Comparison of ENCODE assay signal across 4 worm cellular contexts in genomic region chrX:1120326-1120725, ce11.
A peak's percentile ranks its signal among the peaks of the same experiment; 100 is the strongest.
TF ChIP-seq lines count a peak whose summit lies in the region.

No protein-coding gene starts in this region.

TF ChIP-seq in whole organism, L2 larva, 48 proteins besides CTCF, POLR2A, EP300 and RAD21:
- TF ChIP-seq lsy-2 (tag; optimal IDR thresholded peaks at IDR 0.05; lab: Kevin White, UChicago) (peak in 1 of 2 experiments; percentile 49), sem-4 (tag; optimal IDR thresholded peaks at IDR 0.05; lab: Kevin White, UChicago) (peak; percentile 66), sma-9 (GFP tag; optimal IDR thresholded peaks at IDR 0.05; lab: Kevin White, UChicago) (peak; percentile 15), sma-9 (tag; optimal IDR thresholded peaks at IDR 0.05; lab: Kevin White, UChicago) (no peak), F13H6.1 (tag; optimal IDR thresholded peaks at IDR 0.05; lab: Kevin White, UChicago) (peak; percentile 78), unc-55 (GFP tag; optimal IDR thresholded peaks at IDR 0.05; lab: Kevin White, UChicago) (peak; percentile 24), lin-13 (GFP tag; optimal IDR thresholded peaks at IDR 0.05; lab: Kevin White, UChicago) (peak; percentile 8), C34F6.9 (tag; optimal IDR thresholded peaks at IDR 0.05; lab: Kevin White, UChicago) (no peak), elt-1 (tag; optimal IDR thresholded peaks at IDR 0.05; lab: Kevin White, UChicago) (no peak), mab-5 (tag; optimal IDR thresholded peaks at IDR 0.05; lab: Kevin White, UChicago) (peak; percentile 62), zag-1 (tag; optimal IDR thresholded peaks at IDR 0.05; lab: Kevin White, UChicago) (peak; percentile 49), nhr-129 (tag; optimal IDR thresholded peaks at IDR 0.05; lab: Kevin White, UChicago) (peak; percentile 42), crh-2 (tag; optimal IDR thresholded peaks at IDR 0.05; lab: Kevin White, UChicago) (no peak), gmeb-1 (tag; optimal IDR thresholded peaks at IDR 0.05; lab: Kevin White, UChicago) (no peak), nhr-237 (tag; optimal IDR thresholded peaks at IDR 0.05; lab: Kevin White, UChicago) (no peak)

TF ChIP-seq in whole organism, L4 larva, 104 proteins besides CTCF, POLR2A, EP300 and RAD21 (continues in another document):
- peak; percentile 16 for TF ChIP-seq ces-1 (GFP tag; optimal IDR thresholded peaks at IDR 0.05; lab: Kevin White, UChicago)
- no peak for TF ChIP-seq unc-39 (tag; optimal IDR thresholded peaks at IDR 0.05; lab: Kevin White, UChicago)
- peak; percentile 37; the same call in 1 of the 2 replicates for TF ChIP-seq set-16 (GFP tag; IDR thresholded peaks at IDR 0.05; lab: Robert Waterston, UW)
- TF ChIP-seq aha-1 (tag; lab: Kevin White, UChicago) = peak; percentile 20
- TF ChIP-seq daf-16 (GFP tag; optimal IDR thresholded peaks at IDR 0.05; lab: Kevin White, UChicago) = no peak
- TF ChIP-seq daf-16 (tag; optimal IDR thresholded peaks at IDR 0.05; lab: Kevin White, UChicago) = no peak
- TF ChIP-seq unc-130 (GFP tag; optimal IDR thresholded peaks at IDR 0.05; lab: Kevin White, UChicago) = no peak
- no peak for TF ChIP-seq T20F7.1 (GFP tag; optimal IDR thresholded peaks at IDR 0.05; lab: Kevin White, UChicago)
- TF ChIP-seq lir-3 (tag; optimal IDR thresholded peaks at IDR 0.05; lab: Kevin White, UChicago) = no peak
- no peak for TF ChIP-seq nhr-6 (tag; optimal IDR thresholded peaks at IDR 0.05; lab: Kevin White, UChicago)
- TF ChIP-seq ztf-7 (tag; optimal IDR thresholded peaks at IDR 0.05; lab: Kevin White, UChicago) = no peak
- TF ChIP-seq aly-2 (tag; optimal IDR thresholded peaks at IDR 0.05; lab: Kevin White, UChicago) = no peak
- no peak for TF ChIP-seq F44E2.7 (GFP tag; IDR thresholded peaks at IDR 0.05; lab: Robert Waterston, UW)
- TF ChIP-seq ZK337.2 (GFP tag; IDR thresholded peaks at IDR 0.05; lab: Robert Waterston, UW) = no peak
- no peak for TF ChIP-seq R02D3.7 (tag; optimal IDR thresholded peaks at IDR 0.05; lab: Kevin White, UChicago)
- no peak for TF ChIP-seq zag-1 (tag; optimal IDR thresholded peaks at IDR 0.05; lab: Kevin White, UChicago)
- TF ChIP-seq egl-43 (GFP tag; IDR thresholded peaks at IDR 0.05; lab: Robert Waterston, UW) = no peak
- peak in 1 of 2 experiments; percentile 61 for TF ChIP-seq unc-62 (GFP tag; optimal IDR thresholded peaks at IDR 0.05 in 1 of 2; lab: Kevin White, UChicago)
- no peak for TF ChIP-seq unc-62 (tag; optimal IDR thresholded peaks at IDR 0.05; lab: Kevin White, UChicago)
- no peak for TF ChIP-seq nhr-42 (GFP tag; IDR thresholded peaks at IDR 0.05; lab: Robert Waterston, UW)
- TF ChIP-seq mep-1 (tag; optimal IDR thresholded peaks at IDR 0.05; lab: Kevin White, UChicago) = peak; percentile 4
- no peak for TF ChIP-seq duxl-1 (tag; optimal IDR thresholded peaks at IDR 0.05; lab: Kevin White, UChicago; ENCODE audit: poor library complexity)
- TF ChIP-seq php-3 (GFP tag; IDR thresholded peaks at IDR 0.05; lab: Robert Waterston, UW) = no peak
- TF ChIP-seq zfp-3 (GFP tag; conservative IDR thresholded peaks at IDR 0.05; lab: Robert Waterston, UW) = no peak
- TF ChIP-seq mes-2 (tag; optimal IDR thresholded peaks at IDR 0.05; lab: Kevin White, UChicago; ENCODE audit: poor library complexity, severe bottlenecking) = peak; percentile 12
- TF ChIP-seq D1046.2 (GFP tag; IDR thresholded peaks at IDR 0.05; lab: Robert Waterston, UW) = no peak
- TF ChIP-seq nhr-10 (tag; optimal IDR thresholded peaks at IDR 0.05; lab: Kevin White, UChicago) = no peak

TF ChIP-seq in whole organism, late embryonic, 69 proteins besides CTCF, POLR2A, EP300 and RAD21 (continues in another document):
- TF ChIP-seq gmeb-2 (tag; optimal IDR thresholded peaks at IDR 0.05; lab: Kevin White, UChicago) (no peak), zip-5 (tag; optimal IDR thresholded peaks at IDR 0.05; lab: Kevin White, UChicago) (no peak), pat-9 (tag; optimal IDR thresholded peaks at IDR 0.05; lab: Kevin White, UChicago) (no peak), ceh-6 (GFP tag; optimal IDR thresholded peaks at IDR 0.05; lab: Kevin White, UChicago) (no peak), unc-55 (GFP tag; optimal IDR thresholded peaks at IDR 0.05; lab: Kevin White, UChicago) (peak; percentile 98), ceh-30 (tag; optimal IDR thresholded peaks at IDR 0.05; lab: Kevin White, UChicago) (no peak), pha-4 (tag; optimal IDR thresholded peaks at IDR 0.05; lab: Kevin White, UChicago) (no peak), hlh-13 (GFP tag; optimal IDR thresholded peaks at IDR 0.05; lab: Kevin White, UChicago) (no peak), nhr-11 (tag; optimal IDR thresholded peaks at IDR 0.05; lab: Kevin White, UChicago) (no peak), madf-2 (tag; optimal IDR thresholded peaks at IDR 0.05; lab: Kevin White, UChicago) (no peak), mec-3 (tag; optimal IDR thresholded peaks at IDR 0.05; lab: Kevin White, UChicago; ENCODE audit: borderline replicate concordance) (peak; percentile 25), ceh-24 (tag; optimal IDR thresholded peaks at IDR 0.05; lab: Kevin White, UChicago) (no peak), K02D7.2 (tag; optimal IDR thresholded peaks at IDR 0.05; lab: Kevin White, UChicago) (no peak), lin-11 (tag; optimal IDR thresholded peaks at IDR 0.05; lab: Kevin White, UChicago) (no peak), nfya-1 (tag; optimal IDR thresholded peaks at IDR 0.05; lab: Kevin White, UChicago) (peak; percentile 40), hlh-15 (tag; optimal IDR thresholded peaks at IDR 0.05; lab: Kevin White, UChicago) (no peak), tbx-7 (tag; optimal IDR thresholded peaks at IDR 0.05; lab: Kevin White, UChicago) (no peak), nhr-232 (tag; optimal IDR thresholded peaks at IDR 0.05; lab: Kevin White, UChicago) (no peak), ceh-22 (tag; optimal IDR thresholded peaks at IDR 0.05; lab: Kevin White, UChicago) (no peak), odd-2 (tag; optimal IDR thresholded peaks at IDR 0.05; lab: Kevin White, UChicago) (no peak), eyg-1 (tag; optimal IDR thresholded peaks at IDR 0.05; lab: Kevin White, UChicago) (no peak), Y22D7AL.16 (tag; optimal IDR thresholded peaks at IDR 0.05; lab: Kevin White, UChicago) (no peak), rnt-1 (tag; optimal IDR thresholded peaks at IDR 0.05; lab: Kevin White, UChicago) (peak; percentile 52), lim-6 (tag; optimal IDR thresholded peaks at IDR 0.05; lab: Kevin White, UChicago) (no peak), pax-1 (tag; optimal IDR thresholded peaks at IDR 0.05; lab: Kevin White, UChicago) (no peak), C38D4.7 (GFP tag; optimal IDR thresholded peaks at IDR 0.05; lab: Kevin White, UChicago) (no peak), F13H6.1 (tag; optimal IDR thresholded peaks at IDR 0.05; lab: Kevin White, UChicago) (peak; percentile 35), ceh-45 (GFP tag; IDR thresholded peaks at IDR 0.05; lab: Robert Waterston, UW) (no peak), ceh-34 (tag; optimal IDR thresholded peaks at IDR 0.05; lab: Kevin White, UChicago) (peak; percentile 66), ttx-3 (tag; optimal IDR thresholded peaks at IDR 0.05; lab: Kevin White, UChicago) (no peak)

TF ChIP-seq in whole organism, mixed stage, embryonic, 35 proteins besides CTCF, POLR2A, EP300 and RAD21 (continues in another document):
- no peak for TF ChIP-seq blmp-1 (tag; optimal IDR thresholded peaks at IDR 0.05; lab: Kevin White, UChicago)
- TF ChIP-seq mls-2 (tag; optimal IDR thresholded peaks at IDR 0.05; lab: Kevin White, UChicago) = peak; percentile 68
- TF ChIP-seq ceh-43 (GFP tag; optimal IDR thresholded peaks at IDR 0.05; lab: Kevin White, UChicago) = no peak
- TF ChIP-seq pha-4 (tag; optimal IDR thresholded peaks at IDR 0.05; lab: Kevin White, UChicago) = no peak
- TF ChIP-seq sptf-1 (tag; optimal IDR thresholded peaks at IDR 0.05; lab: Kevin White, UChicago) = peak; percentile 46
- no peak for TF ChIP-seq nhr-12 (tag; optimal IDR thresholded peaks at IDR 0.05; lab: Kevin White, UChicago)
- TF ChIP-seq lin-13 (tag; optimal IDR thresholded peaks at IDR 0.05; lab: Kevin White, UChicago) = no peak
- peak; percentile 5 for TF ChIP-seq mep-1 (tag; optimal IDR thresholded peaks at IDR 0.05; lab: Kevin White, UChicago)
- TF ChIP-seq ceh-39 (tag; optimal IDR thresholded peaks at IDR 0.05; lab: Kevin White, UChicago) = no peak
- no peak for TF ChIP-seq nhr-237 (tag; optimal IDR thresholded peaks at IDR 0.05; lab: Kevin White, UChicago)
- no peak for TF ChIP-seq lin-32 (GFP tag; optimal IDR thresholded peaks at IDR 0.05; lab: Kevin White, UChicago)
- TF ChIP-seq unc-120 (tag; optimal IDR thresholded peaks at IDR 0.05; lab: Kevin White, UChicago; ENCODE audit: poor library complexity, severe bottlenecking) = peak; percentile 59
- no peak for TF ChIP-seq drap-1 (GFP tag; optimal IDR thresholded peaks at IDR 0.05; lab: Kevin White, UChicago)
- TF ChIP-seq elt-1 (tag; optimal IDR thresholded peaks at IDR 0.05; lab: Kevin White, UChicago; ENCODE audit: borderline replicate concordance, insufficient read depth) = no peak
- TF ChIP-seq M03D4.4 (tag; optimal IDR thresholded peaks at IDR 0.05; lab: Kevin White, UChicago) = peak; percentile 32
- TF ChIP-seq flh-1 (GFP tag; optimal IDR thresholded peaks at IDR 0.05; lab: Kevin White, UChicago) = no peak
- TF ChIP-seq ceh-83 (GFP tag; optimal IDR thresholded peaks at IDR 0.05; lab: Kevin White, UChicago) = no peak
- TF ChIP-seq snpc-4 (tag; optimal IDR thresholded peaks at IDR 0.05; lab: Kevin White, UChicago) = no peak
- peak; percentile 33 for TF ChIP-seq hlh-1 (tag; optimal IDR thresholded peaks at IDR 0.05; lab: Kevin White, UChicago)
- no peak for TF ChIP-seq nhr-76 (tag; optimal IDR thresholded peaks at IDR 0.05; lab: Kevin White, UChicago)
- TF ChIP-seq ztf-11 (tag; optimal IDR thresholded peaks at IDR 0.05; lab: Kevin White, UChicago) = peak; percentile 36
- no peak for TF ChIP-seq bed-3 (GFP tag; optimal IDR thresholded peaks at IDR 0.05; lab: Kevin White, UChicago)
- TF ChIP-seq nhr-28 (tag; optimal IDR thresholded peaks at IDR 0.05; lab: Kevin White, UChicago) = no peak
- peak; percentile 99 for TF ChIP-seq unc-62 (GFP tag; optimal IDR thresholded peaks at IDR 0.05; lab: Kevin White, UChicago)
- no peak for TF ChIP-seq tbx-8 (GFP tag; optimal IDR thresholded peaks at IDR 0.05; lab: Kevin White, UChicago)
- TF ChIP-seq cnd-1 (tag; optimal IDR thresholded peaks at IDR 0.05; lab: Kevin White, UChicago) = peak; percentile 23
- no peak for TF ChIP-seq unc-39 (tag; optimal IDR thresholded peaks at IDR 0.05; lab: Kevin White, UChicago)
- no peak for TF ChIP-seq zip-8 (tag; optimal IDR thresholded peaks at IDR 0.05; lab: Kevin White, UChicago)
- no peak for TF ChIP-seq ham-2 (GFP tag; optimal IDR thresholded peaks at IDR 0.05; lab: Kevin White, UChicago)
- TF ChIP-seq nhr-2 (tag; optimal IDR thresholded peaks at IDR 0.05; lab: Kevin White, UChicago) = peak; percentile 64
- no peak for TF ChIP-seq lsy-2 (tag; optimal IDR thresholded peaks at IDR 0.05; lab: Kevin White, UChicago)
- peak; percentile 99 for TF ChIP-seq ces-1 (GFP tag; optimal IDR thresholded peaks at IDR 0.05; lab: Kevin White, UChicago)
- TF ChIP-seq mab-5 (tag; optimal IDR thresholded peaks at IDR 0.05; lab: Kevin White, UChicago) = peak; percentile 52
- no peak for TF ChIP-seq sem-2 (GFP tag; optimal IDR thresholded peaks at IDR 0.05; lab: Kevin White, UChicago)
